Worm (Caenorhabditis elegans) whole organism, young adult: Measurements from ENCODE around the gene T06C12.12.
A peak's percentile ranks its signal among the peaks of the same experiment; 100 is the strongest.

Experiments
- B0019.2 ChIP-seq: fragments of 200-800 bp; sonication (Bioruptor generic); conservative IDR thresholded peaks from 2 replicates; pipeline ENCODE4 v1.3.6; 2022; ENCODE audit warnings: missing genetic modification reagents, missing genetic modification characterization, missing compliant biosample characterization
- B0336.3 ChIP-seq: fragments of 200-800 bp; sonication (Bioruptor generic); IDR thresholded peaks from 2 replicates; pipeline ENCODE4 v1.3.6; 2022; ENCODE audit warnings: missing genetic modification characterization, missing compliant biosample characterization
- F10E7.11 ChIP-seq: sonication (generic microtip); optimal IDR thresholded peaks from 2 replicates; lab custom pipeline; 2017; ENCODE audit warnings: mild to moderate bottlenecking, missing genetic modification characterization, moderate library complexity, missing compliant biosample characterization
- F33H1.4 ChIP-seq: fragments of 200-800 bp; sonication (Bioruptor generic); IDR thresholded peaks from 2 replicates; pipeline ENCODE4 v1.3.6; 2022; ENCODE audit warnings: missing genetic modification reagents, missing genetic modification characterization, missing compliant biosample characterization
- F49E8.2 ChIP-seq: sonication (generic microtip); optimal IDR thresholded peaks from 3 replicates; lab custom pipeline; 2017; ENCODE audit warnings: missing genetic modification characterization, mild to moderate bottlenecking, missing compliant biosample characterization, antibody characterized with exemption, moderate library complexity; ENCODE audit not compliant: insufficient read depth
- K11D2.4 ChIP-seq: fragments of 200-800 bp; sonication (Bioruptor generic); IDR thresholded peaks from 2 replicates; pipeline ENCODE4 v1.3.6; 2022; ENCODE audit warnings: missing genetic modification reagents, missing genetic modification characterization, missing compliant biosample characterization
- ZK185.1 ChIP-seq: sonication (generic microtip); optimal IDR thresholded peaks from 2 replicates; lab custom pipeline; 2016; ENCODE audit warnings: mild to moderate bottlenecking, missing genetic modification characterization, missing compliant biosample characterization; ENCODE audit not compliant: poor library complexity, severe bottlenecking
- cebp-1 ChIP-seq, 2 experiments: fragments of 200-800 bp in 1 of 2; sonication (Bioruptor generic) in 1 of 2; sonication (generic microtip) in 1 of 2; IDR thresholded peaks in 1 of 2; optimal IDR thresholded peaks in 1 of 2; 2 replicates each; pipeline versions ENCODE4 v1.3.6 to Lab custom; 2017 to 2022; ENCODE audit warnings: missing compliant biosample characterization in 2 of 2, missing genetic modification characterization in 2 of 2, mild to moderate bottlenecking in 1 of 2, missing genetic modification reagents in 1 of 2, moderate library complexity in 1 of 2
- ceh-100 ChIP-seq: fragments of 200-800 bp; sonication (Bioruptor generic); IDR thresholded peaks from 2 replicates; pipeline ENCODE4 v1.3.6; 2022; ENCODE audit warnings: missing genetic modification reagents, missing genetic modification characterization, missing compliant biosample characterization
- ceh-27 ChIP-seq: fragments of 200-800 bp; sonication (Bioruptor generic); optimal IDR thresholded peaks from 2 replicates; lab custom pipeline; 2018; ENCODE audit warnings: mild to moderate bottlenecking, missing genetic modification characterization, moderate library complexity, missing compliant biosample characterization
- ceh-40 ChIP-seq: fragments of 200-800 bp; sonication (Bioruptor generic); IDR thresholded peaks from 2 replicates; pipeline ENCODE4 v1.3.6; 2022; ENCODE audit warnings: missing genetic modification characterization, missing compliant biosample characterization
- dox-1 ChIP-seq: fragments of 200-800 bp; sonication (Bioruptor generic); IDR thresholded peaks from 2 replicates; pipeline ENCODE4 v1.3.6; 2022; ENCODE audit warnings: missing genetic modification reagents, missing genetic modification characterization, missing compliant biosample characterization
- egl-44 ChIP-seq: fragments of 200-800 bp; sonication (Bioruptor generic); IDR thresholded peaks from 2 replicates; pipeline ENCODE4 v1.3.6; 2022; ENCODE audit warnings: missing genetic modification reagents, missing genetic modification characterization, missing compliant biosample characterization
- ets-4 ChIP-seq: fragments of 200-800 bp; sonication (Bioruptor generic); optimal IDR thresholded peaks from 2 replicates; lab custom pipeline; 2018; ENCODE audit warnings: mild to moderate bottlenecking, missing genetic modification characterization, missing compliant biosample characterization
- hrde-1 ChIP-seq: sonication (generic microtip); optimal IDR thresholded peaks from 2 replicates; lab custom pipeline; 2016; ENCODE audit warnings: missing genetic modification characterization, mild to moderate bottlenecking, missing compliant biosample characterization, moderate library complexity, missing genotype, missing genetic modification reagents, borderline replicate concordance
- hsf-1 ChIP-seq: fragments of 200-800 bp; sonication (Bioruptor generic); IDR thresholded peaks from 2 replicates; pipeline ENCODE4 v1.3.6; 2022; ENCODE audit warnings: missing genetic modification reagents, missing genetic modification characterization, missing compliant biosample characterization
- lin-40 ChIP-seq: sonication (generic microtip); optimal IDR thresholded peaks from 2 replicates; lab custom pipeline; 2016; ENCODE audit warnings: missing genetic modification characterization, mild to moderate bottlenecking, missing compliant biosample characterization, missing genotype, missing genetic modification reagents
- madf-6 ChIP-seq: fragments of 200-800 bp; sonication (Bioruptor generic); IDR thresholded peaks from 2 replicates; pipeline ENCODE4 v1.3.6; 2022; ENCODE audit warnings: missing genetic modification reagents, missing genetic modification characterization, missing compliant biosample characterization
- madf-8 ChIP-seq: fragments of 200-800 bp; sonication (Bioruptor generic); conservative IDR thresholded peaks from 2 replicates; pipeline ENCODE4 v1.3.6; 2022; ENCODE audit warnings: missing genetic modification reagents, missing genetic modification characterization, missing compliant biosample characterization
- nfyb-1 ChIP-seq: fragments of 200-800 bp; sonication (Bioruptor generic); IDR thresholded peaks from 2 replicates; pipeline ENCODE4 v1.3.6; 2022; ENCODE audit warnings: missing genetic modification reagents, missing genetic modification characterization, missing compliant biosample characterization
- nhr-80 ChIP-seq: sonication (generic microtip); optimal IDR thresholded peaks from 2 replicates; lab custom pipeline; 2016; ENCODE audit warnings: missing genetic modification characterization, missing compliant biosample characterization
- snpc-1.3 ChIP-seq: sonication (generic microtip); optimal IDR thresholded peaks from 2 replicates; lab custom pipeline; 2017; ENCODE audit warnings: missing genetic modification characterization, mild to moderate bottlenecking, missing compliant biosample characterization, antibody characterized with exemption, moderate library complexity, missing genotype, missing genetic modification reagents; ENCODE audit not compliant: insufficient read depth
- snpc-3.4 ChIP-seq: sonication (generic microtip); optimal IDR thresholded peaks from 2 replicates; lab custom pipeline; 2017; ENCODE audit warnings: missing genetic modification characterization, mild to moderate bottlenecking, missing compliant biosample characterization, antibody characterized with exemption, moderate library complexity, missing genotype, missing genetic modification reagents
- tbx-9 ChIP-seq: sonication (generic microtip); optimal IDR thresholded peaks from 2 replicates; lab custom pipeline; 2016; ENCODE audit warnings: borderline replicate concordance, missing genetic modification characterization, inconsistent platforms, missing compliant biosample characterization
- unc-62 ChIP-seq: fragments of 150-350 bp; optimal IDR thresholded peaks from 2 replicates; lab custom pipeline; 2014; ENCODE audit warnings: missing biosample characterization, missing genetic modification reagents, missing genetic modification characterization
- ztf-22 ChIP-seq: fragments of 200-800 bp; sonication (Bioruptor generic); optimal IDR thresholded peaks from 2 replicates; lab custom pipeline; 2018; ENCODE audit warnings: mild to moderate bottlenecking, missing genetic modification characterization, moderate library complexity, missing compliant biosample characterization
- ztf-28 ChIP-seq: fragments of 200-800 bp; sonication (Bioruptor generic); IDR thresholded peaks from 2 replicates; pipeline ENCODE4 v1.3.6; 2022; ENCODE audit warnings: missing genetic modification reagents, missing genetic modification characterization, missing compliant biosample characterization
- ztf-3 ChIP-seq: fragments of 200-800 bp; sonication (Bioruptor generic); optimal IDR thresholded peaks from 2 replicates; lab custom pipeline; 2018; ENCODE audit warnings: mild to moderate bottlenecking, missing genetic modification characterization, missing compliant biosample characterization

Gene T06C12.12

ce11 chrV:15880705-15881104 is 11.2 kb upstream of the T06C12.12 start (continued):
- 0 out of 2 replicates have a peak, but pooled peaks have one; percentile 35 for TF ChIP-seq B0336.3
- peak; percentile 91 for TF ChIP-seq cebp-1 (GFP tag; IDR thresholded peaks at IDR 0.05; lab: Robert Waterston, UW)
- TF ChIP-seq cebp-1 (tag; optimal IDR thresholded peaks at IDR 0.05; lab: Kevin White, UChicago) = peak; percentile 94

- no peak for TF ChIP-seq madf-6 (GFP tag; lab: Robert Waterston, UW)
- TF ChIP-seq unc-62 (GFP tag; lab: Kevin White, UChicago) = no peak
- no peak for TF ChIP-seq madf-8
Measured at ce11 chrV:15884698-15885097, 7.2 kb upstream of the T06C12.12 start, which contains the start of gene oac-42. Gene oac-42, minus strand, starts transcription at chrV:15884798.

ce11 chrV:15885967-15886366 is 5.9 kb upstream of the T06C12.12 start, which contains the start of gene T06C12.9:
Gene T06C12.9, minus strand, starts transcription at chrV:15886067.
- TF ChIP-seq ceh-40 (GFP tag; lab: Robert Waterston, UW) (no peak), ztf-3 (GFP tag; lab: Kevin White, UChicago) (no peak)

- no peak for TF ChIP-seq cebp-1 (GFP tag; IDR thresholded peaks at IDR 0.05; lab: Robert Waterston, UW)
- TF ChIP-seq cebp-1 (tag; optimal IDR thresholded peaks at IDR 0.05; lab: Kevin White, UChicago) = peak; percentile 21
- peak; percentile 26 for TF ChIP-seq ztf-22 (GFP tag; lab: Kevin White, UChicago)
- TF ChIP-seq B0336.3 = no peak
- TF ChIP-seq lin-40 = no peak
- TF ChIP-seq dox-1 (GFP tag; lab: Robert Waterston, UW) = peak; percentile 32; the same call in 1 of the 2 replicates
- TF ChIP-seq nfyb-1 (GFP tag; lab: Robert Waterston, UW) = peak; percentile 55; the same call in 1 of the 2 replicates
- TF ChIP-seq ets-4 (GFP tag; lab: Kevin White, UChicago) = no peak
- 0 out of 2 replicates have a peak, but pooled peaks have one; percentile 23 for TF ChIP-seq egl-44 (GFP tag; lab: Robert Waterston, UW)
- TF ChIP-seq nhr-80 (tag; lab: Kevin White, UChicago) = peak; percentile 72
- TF ChIP-seq ZK185.1 = no peak
- TF ChIP-seq ceh-100 (GFP tag; lab: Robert Waterston, UW) = no peak
Measured at ce11 chrV:15887708-15888295, 4.1 kb upstream of the T06C12.12 start.

- TF ChIP-seq hsf-1 (GFP tag; lab: Robert Waterston, UW) (no peak), snpc-1.3 (tag; lab: Kevin White, UChicago) (no peak), ztf-3 (GFP tag; lab: Kevin White, UChicago) (no peak), hrde-1 (tag; lab: Kevin White, UChicago) (no peak), ceh-27 (GFP tag; lab: Kevin White, UChicago) (no peak), ztf-28 (GFP tag; lab: Robert Waterston, UW) (no peak), tbx-9 (tag; lab: Kevin White, UChicago) (no peak), snpc-3.4 (no peak), F33H1.4 (GFP tag; lab: Robert Waterston, UW) (no peak), F49E8.2 (no peak), B0019.2 (GFP tag; lab: Robert Waterston, UW) (no peak), F10E7.11 (tag; lab: Kevin White, UChicago) (no peak), K11D2.4 (GFP tag; lab: Robert Waterston, UW) (no peak)
Measured at ce11 chrV:15888751-15889150, 3.1 kb upstream of the T06C12.12 start, which contains the start of gene cgt-1. Gene cgt-1, minus strand, starts transcription at chrV:15888851.
